Fruit fly (Drosophila melanogaster) whole organism, wandering third instar larva: ENCODE measurements around the gene Nagk.

Experiments
- Hnf4 ChIP-seq: fragments of 200-800 bp; sonication (Bioruptor generic); optimal IDR thresholded peaks from 2 replicates; lab custom pipeline; 2016; ENCODE audit warnings: missing biosample characterization, mild to moderate bottlenecking, missing genetic modification characterization
- Mio ChIP-seq: sonication (Bioruptor generic); optimal IDR thresholded peaks from 2 replicates; lab custom pipeline; 2016; ENCODE audit warnings: missing biosample characterization, missing genetic modification characterization
- OdsH ChIP-seq: fragments of 200-800 bp; sonication (Bioruptor generic); optimal IDR thresholded peaks from 2 replicates; lab custom pipeline; 2016; ENCODE audit warnings: missing biosample characterization, mild to moderate bottlenecking, missing genetic modification characterization
- Vsx2 ChIP-seq: fragments of 200-300, 225-300 bp; sonication (Bioruptor generic); optimal IDR thresholded peaks from 2 replicates; lab custom pipeline; 2018; ENCODE audit warnings: missing biosample characterization, missing genetic modification characterization; ENCODE audit not compliant: partially characterized antibody
- foxo ChIP-seq, 2 experiments: fragments of 200-800 bp; sonication (Bioruptor generic); optimal IDR thresholded peaks; 2 replicates in 1 of 2; 3 replicates in 1 of 2; lab custom pipeline; 2016 to 2017; ENCODE audit warnings: missing biosample characterization in 2 of 2, missing genetic modification characterization in 2 of 2
- fru ChIP-seq: fragments of 200-800 bp; sonication (Bioruptor generic); optimal IDR thresholded peaks from 3 replicates; lab custom pipeline; 2016; ENCODE audit warnings: missing biosample characterization, mild to moderate bottlenecking, missing genetic modification characterization
- lola ChIP-seq: fragments of >200 bp; optimal IDR thresholded peaks from 2 replicates; lab custom pipeline; 2017; ENCODE audit warnings: missing biosample characterization, missing genetic modification characterization
- pan ChIP-seq: fragments of >200 bp; optimal IDR thresholded peaks from 2 replicates; lab custom pipeline; 2017
- tai ChIP-seq: sonication (Bioruptor generic); optimal IDR thresholded peaks from 2 replicates; lab custom pipeline; 2016; ENCODE audit warnings: missing biosample characterization, missing genetic modification characterization

DNA sequence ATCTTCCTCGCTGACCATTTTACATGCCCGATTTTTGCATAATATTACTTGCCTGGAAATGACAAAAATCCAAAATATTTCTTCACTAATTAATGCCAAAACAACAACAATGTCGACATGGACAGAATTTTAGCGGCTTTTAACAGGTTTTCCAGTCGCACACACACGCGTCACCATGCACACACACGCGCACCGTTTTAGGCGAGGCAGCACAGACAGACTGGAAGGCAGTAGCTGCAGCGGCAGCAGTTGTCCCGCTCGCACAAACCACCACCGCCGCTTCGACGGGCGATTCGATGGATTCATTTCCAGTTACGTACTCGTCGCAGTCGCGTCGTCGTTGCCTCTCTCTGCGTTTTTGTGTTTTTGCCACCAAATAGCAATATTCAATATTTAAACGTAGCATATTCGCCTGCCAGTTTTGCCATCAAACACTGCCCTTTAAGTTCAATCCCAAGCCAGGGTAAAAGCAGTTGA, 52.4 kb downstream of the Nagk start, which contains the start of gene CG45218:
- peak; percentile 19 for TF ChIP-seq OdsH (GFP tag; lab: Kevin White, UChicago)
- TF ChIP-seq Vsx2 (GFP tag; lab: Kevin White, UChicago) = peak; percentile 21
- TF ChIP-seq lola (GFP tag; lab: Kevin White, UChicago) = no peak
- TF ChIP-seq Mio (GFP tag; lab: Kevin White, UChicago) = no peak
- TF ChIP-seq foxo (GFP tag; optimal IDR thresholded peaks at IDR 0.05; lab: Kevin White, UChicago) = peak in 1 of 2 experiments; percentile 23
- TF ChIP-seq tai (GFP tag; lab: Kevin White, UChicago) = no peak
- no peak for TF ChIP-seq fru (GFP tag; lab: Kevin White, UChicago)
- TF ChIP-seq pan (lab: Kevin White, UChicago) = no peak
- TF ChIP-seq Hnf4 (GFP tag; lab: Kevin White, UChicago) = no peak
